Fruit fly (Drosophila melanogaster): ENCODE data around the gene CG7443.

DNA sequence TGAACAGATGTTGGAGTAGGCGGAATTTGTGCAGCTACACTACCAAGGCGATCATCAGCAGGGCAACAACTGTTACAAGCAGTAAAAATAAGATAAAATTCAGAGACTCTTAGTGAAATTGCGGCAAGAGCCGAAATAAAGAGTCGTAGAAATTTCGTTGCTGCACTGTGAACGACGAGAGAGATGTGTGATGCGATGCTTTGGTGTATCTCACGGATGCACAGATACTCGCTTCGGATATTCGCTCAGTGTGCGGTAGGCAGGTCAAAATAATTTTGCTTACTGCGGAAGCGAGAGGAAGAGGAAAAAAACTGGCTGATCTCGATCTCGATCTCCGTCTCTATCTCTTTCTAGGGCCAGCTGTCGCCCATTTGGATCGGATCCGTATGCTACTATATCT is 35.3 kb upstream of the CG7443 start:
- TF ChIP-seq CG8478 (optimal IDR thresholded peaks at IDR 0.05) (no peak), CTCF (optimal IDR thresholded peaks at IDR 0.05) (no peak)
